Fruit fly (Drosophila melanogaster) S2 (cell line): ENCODE results near the gene Taf11.

Experiments used
- CG8478 ChIP-seq: fragments of >200 bp; optimal IDR thresholded peaks from 2 replicates; lab custom pipeline; 2018
- CTCF ChIP-seq, 2 experiments: fragments of >200 bp; optimal IDR thresholded peaks; 2 replicates each; lab custom pipeline; 2018

- no peak for TF ChIP-seq CG8478
- TF ChIP-seq CTCF (optimal IDR thresholded peaks at IDR 0.05; lab: Kevin White, UChicago), result no peak
These were observed 15.4 kb upstream of the Taf11 start for dm6 chr2L:9778416-9778815.
